Worm (Caenorhabditis elegans) whole organism, L3 larva: ENCODE results near the gene srw-144.
"Not testable (repeated sequence)": the region's sequence is repeated elsewhere in the genome, so short reads cannot be mapped to it uniquely, and the experiment has no call there.

Source experiments
- aly-2 ChIP-seq: fragments of 150-350 bp; optimal IDR thresholded peaks from 2 replicates; lab custom pipeline; 2014; ENCODE audit warnings: missing biosample characterization, missing genetic modification characterization
- ceh-9 ChIP-seq: sonication (generic microtip); optimal IDR thresholded peaks from 2 replicates; lab custom pipeline; 2018; ENCODE audit warnings: missing biosample characterization, missing genetic modification characterization
- fos-1 ChIP-seq: fragments of 150-350 bp; optimal IDR thresholded peaks from 2 replicates; lab custom pipeline; 2014; ENCODE audit warnings: missing biosample characterization, missing genetic modification characterization
- jun-1 ChIP-seq: fragments of 150-350 bp; optimal IDR thresholded peaks from 2 replicates; lab custom pipeline; 2014; ENCODE audit warnings: missing biosample characterization, missing genetic modification reagents, missing genetic modification characterization
- nfya-1 ChIP-seq: sonication (generic microtip); optimal IDR thresholded peaks from 2 replicates; lab custom pipeline; 2017; ENCODE audit warnings: missing genetic modification characterization, mild to moderate bottlenecking, missing compliant biosample characterization, antibody characterized with exemption, moderate library complexity; ENCODE audit not compliant: insufficient read depth
- nhr-76 ChIP-seq: fragments of 150-350 bp; sonication (generic microtip); optimal IDR thresholded peaks from 5 replicates; lab custom pipeline; 2014; ENCODE audit warnings: missing biosample characterization, missing genetic modification characterization
- nhr-77 ChIP-seq: fragments of 150-350 bp; optimal IDR thresholded peaks from 2 replicates; lab custom pipeline; 2014; ENCODE audit warnings: missing biosample characterization, missing genetic modification characterization
- ztf-11 ChIP-seq: fragments of 150-350 bp; optimal IDR thresholded peaks from 2 replicates; lab custom pipeline; 2014; ENCODE audit warnings: missing biosample characterization, missing genetic modification characterization

ce11 chrV:2975285-2975684 is 14.5 kb upstream of the srw-144 start, which contains the start of gene srw-123:
- not testable (repeated sequence) for TF ChIP-seq jun-1; ceh-9 (tag; lab: Kevin White, UChicago); nhr-76 (tag; lab: Kevin White, UChicago); fos-1; nhr-77 (tag; lab: Kevin White, UChicago); ztf-11 (tag; lab: Kevin White, UChicago); nfya-1 (tag; lab: Kevin White, UChicago); aly-2 (tag; lab: Kevin White, UChicago)
